Worm (Caenorhabditis elegans) whole organism, late embryonic: ENCODE measurements around the gene abu-10.

ENCODE experiments used
- C08G9.2 ChIP-seq: sonication (generic microtip); optimal IDR thresholded peaks from 2 replicates; lab custom pipeline; 2016; ENCODE audit warnings: mild to moderate bottlenecking, missing genetic modification characterization, moderate library complexity, missing compliant biosample characterization
- K09A11.1 ChIP-seq: sonication (generic microtip); optimal IDR thresholded peaks from 2 replicates; lab custom pipeline; 2017; ENCODE audit warnings: antibody characterized with exemption, mild to moderate bottlenecking, missing genetic modification characterization, missing compliant biosample characterization; ENCODE audit not compliant: insufficient read depth
- T23F11.4 ChIP-seq: fragments of 200-800 bp; sonication (Bioruptor generic); optimal IDR thresholded peaks from 2 replicates; lab custom pipeline; 2018; ENCODE audit warnings: mild to moderate bottlenecking, missing genetic modification characterization, missing compliant biosample characterization
- ama-1 ChIP-seq: fragments of 150-350 bp; optimal IDR thresholded peaks from 2 replicates; lab custom pipeline; 2014
- ceh-14 ChIP-seq: sonication (generic microtip); optimal IDR thresholded peaks from 2 replicates; lab custom pipeline; 2016; ENCODE audit warnings: missing genotype, missing genetic modification characterization, missing compliant biosample characterization
- ceh-18 ChIP-seq: sonication (generic microtip); optimal IDR thresholded peaks from 2 replicates; lab custom pipeline; 2016; ENCODE audit warnings: missing genetic modification characterization, missing compliant biosample characterization
- ceh-19 ChIP-seq: fragments of 200-800 bp; sonication (Bioruptor generic); optimal IDR thresholded peaks from 2 replicates; lab custom pipeline; 2018; ENCODE audit warnings: mild to moderate bottlenecking, missing genetic modification characterization, missing compliant biosample characterization
- ceh-2 ChIP-seq: sonication (generic microtip); optimal IDR thresholded peaks from 2 replicates; lab custom pipeline; 2016; ENCODE audit warnings: missing genotype, missing genetic modification characterization, missing compliant biosample characterization
- ceh-22 ChIP-seq: sonication (generic microtip); optimal IDR thresholded peaks from 2 replicates; lab custom pipeline; 2017; ENCODE audit warnings: missing biosample characterization, missing genetic modification characterization
- ceh-24 ChIP-seq: sonication (generic microtip); optimal IDR thresholded peaks from 2 replicates; lab custom pipeline; 2016; ENCODE audit warnings: mild to moderate bottlenecking, missing genetic modification characterization, missing compliant biosample characterization
- ceh-30 ChIP-seq: fragments of 150-350 bp; optimal IDR thresholded peaks from 2 replicates; lab custom pipeline; 2014; ENCODE audit warnings: missing biosample characterization, missing genetic modification characterization
- ceh-31 ChIP-seq: sonication (generic microtip); optimal IDR thresholded peaks from 2 replicates; lab custom pipeline; 2016; ENCODE audit warnings: missing genetic modification characterization, missing compliant biosample characterization
- ceh-34 ChIP-seq: sonication (generic microtip); optimal IDR thresholded peaks from 2 replicates; lab custom pipeline; 2016; ENCODE audit warnings: mild to moderate bottlenecking, missing genetic modification characterization, missing compliant biosample characterization
- ceh-45 ChIP-seq: fragments of 200-800 bp; sonication (Bioruptor generic); IDR thresholded peaks from 2 replicates; pipeline ENCODE4 v1.3.6; 2022; ENCODE audit warnings: missing genetic modification reagents, missing genetic modification characterization, missing compliant biosample characterization
- ceh-48 ChIP-seq: sonication (generic microtip); optimal IDR thresholded peaks from 2 replicates; lab custom pipeline; 2016; ENCODE audit warnings: missing genetic modification characterization, inconsistent platforms, missing compliant biosample characterization
- ceh-6 ChIP-seq: fragments of 200-800 bp; sonication (Bioruptor generic); optimal IDR thresholded peaks from 2 replicates; lab custom pipeline; 2018; ENCODE audit warnings: mild to moderate bottlenecking, missing genetic modification characterization, missing compliant biosample characterization
- ceh-9 ChIP-seq: sonication (generic microtip); optimal IDR thresholded peaks from 2 replicates; lab custom pipeline; 2016; ENCODE audit warnings: mild to moderate bottlenecking, missing genetic modification characterization, inconsistent platforms, missing compliant biosample characterization
- che-1 ChIP-seq: sonication (generic microtip); optimal IDR thresholded peaks from 2 replicates; lab custom pipeline; 2016; ENCODE audit warnings: mild to moderate bottlenecking, missing genetic modification characterization, missing compliant biosample characterization
- dmd-4 ChIP-seq: sonication (generic microtip); optimal IDR thresholded peaks from 2 replicates; lab custom pipeline; 2016; ENCODE audit warnings: borderline replicate concordance, missing genetic modification characterization, missing compliant biosample characterization
- dve-1 ChIP-seq: sonication (generic microtip); optimal IDR thresholded peaks from 2 replicates; lab custom pipeline; 2017; ENCODE audit warnings: antibody characterized with exemption, mild to moderate bottlenecking, missing genetic modification characterization, missing compliant biosample characterization
- elt-4 ChIP-seq: sonication (generic microtip); optimal IDR thresholded peaks from 2 replicates; lab custom pipeline; 2016; ENCODE audit warnings: missing genetic modification characterization, missing compliant biosample characterization
- eyg-1 ChIP-seq: sonication (generic microtip); optimal IDR thresholded peaks from 2 replicates; lab custom pipeline; 2016; ENCODE audit warnings: missing genotype, missing genetic modification characterization, missing compliant biosample characterization
- fax-1 ChIP-seq: sonication (generic microtip); optimal IDR thresholded peaks from 2 replicates; lab custom pipeline; 2016; ENCODE audit warnings: missing genotype, missing genetic modification characterization, missing compliant biosample characterization
- fkh-10 ChIP-seq: fragments of 150-350 bp; optimal IDR thresholded peaks from 2 replicates; lab custom pipeline; 2014; ENCODE audit warnings: missing biosample characterization, missing genetic modification reagents, missing genetic modification characterization
- hlh-13 ChIP-seq: fragments of 200-800 bp; sonication (Bioruptor generic); optimal IDR thresholded peaks from 2 replicates; lab custom pipeline; 2018; ENCODE audit warnings: mild to moderate bottlenecking, missing genetic modification characterization, missing compliant biosample characterization
- hlh-15 ChIP-seq: sonication (generic microtip); optimal IDR thresholded peaks from 2 replicates; lab custom pipeline; 2016; ENCODE audit warnings: missing genetic modification characterization, missing compliant biosample characterization
- hlh-30 ChIP-seq: sonication (generic microtip); optimal IDR thresholded peaks from 2 replicates; lab custom pipeline; 2017; ENCODE audit warnings: antibody characterized with exemption, missing genetic modification characterization, missing compliant biosample characterization; ENCODE audit not compliant: insufficient read depth
- hlh-6 ChIP-seq: sonication (generic microtip); optimal IDR thresholded peaks from 2 replicates; lab custom pipeline; 2016; ENCODE audit warnings: missing genotype, missing genetic modification characterization, missing compliant biosample characterization
- lim-6 ChIP-seq: sonication (generic microtip); optimal IDR thresholded peaks from 2 replicates; lab custom pipeline; 2016; ENCODE audit warnings: missing genetic modification characterization, missing compliant biosample characterization
- lin-11 ChIP-seq: fragments of 200-800 bp; sonication (Bioruptor generic); optimal IDR thresholded peaks from 2 replicates; lab custom pipeline; 2018; ENCODE audit warnings: mild to moderate bottlenecking, missing genetic modification characterization, missing compliant biosample characterization
- madf-2 ChIP-seq: sonication (generic microtip); optimal IDR thresholded peaks from 2 replicates; lab custom pipeline; 2017; ENCODE audit warnings: missing genetic modification characterization, missing compliant biosample characterization
- mec-3 ChIP-seq: sonication (generic microtip); optimal IDR thresholded peaks from 2 replicates; lab custom pipeline; 2016; ENCODE audit warnings: borderline replicate concordance, missing genetic modification characterization, missing compliant biosample characterization
- nfya-1 ChIP-seq: sonication (generic microtip); optimal IDR thresholded peaks from 2 replicates; lab custom pipeline; 2017; ENCODE audit warnings: missing genetic modification characterization, mild to moderate bottlenecking, missing compliant biosample characterization, antibody characterized with exemption, moderate library complexity
- nhr-11 ChIP-seq: fragments of 150-350 bp; optimal IDR thresholded peaks from 2 replicates; lab custom pipeline; 2014; ENCODE audit warnings: missing biosample characterization, missing genetic modification characterization
- npax-4 ChIP-seq: sonication (generic microtip); optimal IDR thresholded peaks from 2 replicates; lab custom pipeline; 2016; ENCODE audit warnings: missing genetic modification characterization, missing compliant biosample characterization
- pag-3 ChIP-seq: sonication (generic microtip); optimal IDR thresholded peaks from 2 replicates; lab custom pipeline; 2016; ENCODE audit warnings: missing compliant biosample characterization, missing genetic modification characterization, borderline replicate concordance
- pha-4 ChIP-seq: fragments of 150-350 bp; optimal IDR thresholded peaks from 2 replicates; lab custom pipeline; 2018; ENCODE audit warnings: missing biosample characterization, missing genetic modification reagents, missing genetic modification characterization
- pqm-1 ChIP-seq: sonication (generic microtip); optimal IDR thresholded peaks from 2 replicates; lab custom pipeline; 2016; ENCODE audit warnings: missing genetic modification characterization, missing compliant biosample characterization
- pros-1 ChIP-seq: fragments of 150-350 bp; optimal IDR thresholded peaks from 2 replicates; lab custom pipeline; 2014; ENCODE audit warnings: missing biosample characterization, missing genetic modification reagents, missing genetic modification characterization
- ref-2 ChIP-seq: sonication (generic microtip); optimal IDR thresholded peaks from 2 replicates; lab custom pipeline; 2016; ENCODE audit warnings: missing genetic modification characterization, missing compliant biosample characterization
- rnt-1 ChIP-seq: sonication (generic microtip); optimal IDR thresholded peaks from 2 replicates; lab custom pipeline; 2016; ENCODE audit warnings: missing genetic modification characterization, missing compliant biosample characterization
- sdc-2 ChIP-seq: sonication (generic microtip); optimal IDR thresholded peaks from 2 replicates; lab custom pipeline; 2016; ENCODE audit warnings: missing genotype, missing genetic modification characterization, missing compliant biosample characterization
- sox-2 ChIP-seq: fragments of 200-800 bp; sonication (Bioruptor generic); IDR thresholded peaks from 2 replicates; pipeline ENCODE4 v1.3.6; 2022; ENCODE audit warnings: missing genetic modification reagents, missing genetic modification characterization, missing compliant biosample characterization
- sox-4 ChIP-seq: sonication (generic microtip); optimal IDR thresholded peaks from 2 replicates; lab custom pipeline; 2017; ENCODE audit warnings: mild to moderate bottlenecking, missing genetic modification characterization, inconsistent platforms, missing compliant biosample characterization
- ttx-3 ChIP-seq: sonication (generic microtip); optimal IDR thresholded peaks from 2 replicates; lab custom pipeline; 2016; ENCODE audit warnings: missing genetic modification reagents, missing genetic modification characterization, missing compliant biosample characterization
- unc-3 ChIP-seq, 2 experiments: fragments of 200-800 bp in 1 of 2; sonication (Bioruptor generic) in 1 of 2; sonication (generic microtip) in 1 of 2; conservative IDR thresholded peaks in 1 of 2; optimal IDR thresholded peaks in 1 of 2; 2 replicates each; pipeline versions ENCODE4 v1.3.6 to Lab custom; 2016 to 2022; ENCODE audit warnings: missing compliant biosample characterization in 2 of 2, missing genetic modification characterization in 2 of 2, missing genetic modification reagents in 1 of 2
- unc-42 ChIP-seq: sonication (generic microtip); optimal IDR thresholded peaks from 2 replicates; lab custom pipeline; 2016; ENCODE audit warnings: missing genotype, missing genetic modification characterization, missing compliant biosample characterization

abu-10 gene

ce11 chrX:3798288-3798687 is 306 bp downstream of the abu-10 start:
- TF ChIP-seq ceh-31 (tag; lab: Kevin White, UChicago) (no peak), sox-4 (tag; lab: Kevin White, UChicago) (no peak), fkh-10 (GFP tag; lab: Kevin White, UChicago) (no peak), ceh-30 (tag; lab: Kevin White, UChicago) (no peak), fax-1 (no peak), ama-1 (lab: Kevin White, UChicago) (no peak), hlh-13 (no peak), hlh-15 (tag; lab: Kevin White, UChicago) (no peak), hlh-30 (no peak), unc-42 (no peak)

ce11 chrX:3802743-3803142 is 4.8 kb downstream of the abu-10 start:
- no peak for TF ChIP-seq hlh-6 (tag; lab: Kevin White, UChicago)
- no peak for TF ChIP-seq madf-2 (tag; lab: Kevin White, UChicago)
- TF ChIP-seq ceh-2 (tag; lab: Kevin White, UChicago) = no peak
- TF ChIP-seq sdc-2 (tag; lab: Kevin White, UChicago) = peak; percentile 1
- TF ChIP-seq ceh-19 = no peak
- TF ChIP-seq T23F11.4 (GFP tag; lab: Kevin White, UChicago) = no peak
- no peak for TF ChIP-seq ceh-18
- no peak for TF ChIP-seq ceh-24
- TF ChIP-seq eyg-1 = no peak
- no peak for TF ChIP-seq pha-4
- no peak for TF ChIP-seq ceh-6 (GFP tag; lab: Kevin White, UChicago)
- no peak for TF ChIP-seq sox-2 (GFP tag; lab: Robert Waterston, UW)
- TF ChIP-seq pros-1 = no peak
- TF ChIP-seq pag-3 = no peak
- no peak for TF ChIP-seq lin-11 (tag; lab: Kevin White, UChicago)
- no peak for TF ChIP-seq fax-1
- peak; percentile 95 for TF ChIP-seq ceh-48 (tag; lab: Kevin White, UChicago)
- no peak for TF ChIP-seq lim-6 (tag; lab: Kevin White, UChicago)
- TF ChIP-seq C08G9.2 (tag; lab: Kevin White, UChicago) = no peak
- TF ChIP-seq ceh-30 (tag; lab: Kevin White, UChicago) = no peak
- no peak for TF ChIP-seq nhr-11 (tag; lab: Kevin White, UChicago)
- TF ChIP-seq fkh-10 (GFP tag; lab: Kevin White, UChicago) = no peak
- TF ChIP-seq ama-1 (lab: Kevin White, UChicago) = no peak
- peak; percentile 13 for TF ChIP-seq ref-2 (tag; lab: Kevin White, UChicago)
- peak; percentile 28 for TF ChIP-seq ceh-34
- TF ChIP-seq ceh-14 (tag; lab: Kevin White, UChicago) = no peak
- no peak for TF ChIP-seq dmd-4
- no peak for TF ChIP-seq pqm-1 (tag; lab: Kevin White, UChicago)
- TF ChIP-seq ttx-3 (tag; lab: Kevin White, UChicago) = no peak
- TF ChIP-seq elt-4 (tag; lab: Kevin White, UChicago) = no peak
- no peak for TF ChIP-seq unc-3 (GFP tag; conservative IDR thresholded peaks at IDR 0.05; lab: Robert Waterston, UW)
- TF ChIP-seq unc-3 (tag; optimal IDR thresholded peaks at IDR 0.05; lab: Kevin White, UChicago) = no peak
- no peak for TF ChIP-seq ceh-9
- no peak for TF ChIP-seq rnt-1 (tag; lab: Kevin White, UChicago)
- peak; percentile 53 for TF ChIP-seq unc-42
- TF ChIP-seq ceh-22 (tag; lab: Kevin White, UChicago) = no peak
- TF ChIP-seq npax-4 = no peak
- peak; percentile 21 for TF ChIP-seq ceh-31 (tag; lab: Kevin White, UChicago)
- TF ChIP-seq ceh-45 (GFP tag; lab: Robert Waterston, UW) = no peak
- TF ChIP-seq che-1 (tag; lab: Kevin White, UChicago) = no peak
- no peak for TF ChIP-seq dve-1
- TF ChIP-seq nfya-1 (tag; lab: Kevin White, UChicago) = peak; percentile 2
- TF ChIP-seq K09A11.1 (tag; lab: Kevin White, UChicago) = no peak
- peak; percentile 8 for TF ChIP-seq mec-3
